Worm (Caenorhabditis elegans) whole organism, L4 larva: ENCODE results near the gene srm-4.

Source experiments
- F26F4.8 ChIP-seq: fragments of 200-800 bp; sonication (Bioruptor generic); conservative IDR thresholded peaks from 2 replicates; pipeline ENCODE4 v1.3.6; 2022; ENCODE audit warnings: missing genetic modification characterization, missing compliant biosample characterization
- F44E2.7 ChIP-seq: fragments of 200-800 bp; sonication (Bioruptor generic); IDR thresholded peaks from 2 replicates; pipeline ENCODE4 v2.1.2; 2022; ENCODE audit warnings: missing genetic modification characterization, missing compliant biosample characterization
- F49E8.2 ChIP-seq: sonication (generic microtip); optimal IDR thresholded peaks from 2 replicates; lab custom pipeline; 2016; ENCODE audit warnings: missing compliant biosample characterization, mild to moderate bottlenecking, missing genetic modification characterization, borderline replicate concordance
- T20F7.1 ChIP-seq: fragments of 200-800 bp; sonication (Bioruptor generic); optimal IDR thresholded peaks from 2 replicates; lab custom pipeline; 2018; ENCODE audit warnings: mild to moderate bottlenecking, missing genetic modification characterization, missing compliant biosample characterization
- Y105C5A.15 ChIP-seq: fragments of 200-800 bp; sonication (Bioruptor generic); IDR thresholded peaks from 2 replicates; pipeline ENCODE4 v1.3.6; 2022; ENCODE audit warnings: missing genetic modification characterization, missing compliant biosample characterization
- ZK337.2 ChIP-seq: fragments of 200-800 bp; sonication (Bioruptor generic); IDR thresholded peaks from 2 replicates; pipeline ENCODE4 v1.3.6; 2022; ENCODE audit warnings: missing genetic modification reagents, missing genetic modification characterization, missing compliant biosample characterization
- ZK546.5 ChIP-seq, 2 experiments: sonication (generic microtip); optimal IDR thresholded peaks; 2 replicates each; lab custom pipeline; 2017; ENCODE audit warnings: missing biosample characterization in 2 of 2, missing genetic modification characterization in 2 of 2
- aha-1 ChIP-seq: fragments of 150-350 bp; peaks from one replicate; lab custom pipeline; 2014; ENCODE audit warnings: missing biosample characterization, missing genetic modification characterization
- ama-1 ChIP-seq: fragments of 150-350 bp; optimal IDR thresholded peaks from 2 replicates; lab custom pipeline; 2014; ENCODE audit warnings: inconsistent platforms, mixed read lengths
- arid-1 ChIP-seq: fragments of 200-800 bp; sonication (Bioruptor generic); conservative IDR thresholded peaks from 2 replicates; pipeline ENCODE4 v1.3.6; 2022; ENCODE audit warnings: missing genetic modification reagents, missing genetic modification characterization, missing compliant biosample characterization
- ceh-20 ChIP-seq: fragments of 200-800 bp; sonication (Bioruptor generic); IDR thresholded peaks from 2 replicates; pipeline ENCODE4 v1.3.6; 2022; ENCODE audit warnings: missing genetic modification reagents, missing genetic modification characterization, missing compliant biosample characterization
- ceh-28 ChIP-seq: fragments of 150-350 bp; optimal IDR thresholded peaks from 2 replicates; lab custom pipeline; 2014; ENCODE audit warnings: missing biosample characterization, missing genetic modification reagents, missing genetic modification characterization
- ceh-32 ChIP-seq: sonication (generic microtip); optimal IDR thresholded peaks from 2 replicates; lab custom pipeline; 2016; ENCODE audit warnings: mild to moderate bottlenecking, missing genetic modification characterization, missing compliant biosample characterization; ENCODE audit not compliant: poor library complexity
- ces-1 ChIP-seq: fragments of 150-350 bp; sonication (generic microtip); optimal IDR thresholded peaks from 4 replicates; lab custom pipeline; 2014; ENCODE audit warnings: missing biosample characterization, missing genetic modification reagents, missing genetic modification characterization
- dmd-6 ChIP-seq: fragments of 200-800 bp; sonication (Bioruptor generic); IDR thresholded peaks from 2 replicates; pipeline ENCODE4 v1.3.6; 2022; ENCODE audit warnings: missing genetic modification reagents, missing genetic modification characterization, missing compliant biosample characterization
- dmd-9 ChIP-seq: fragments of 200-800 bp; sonication (Bioruptor generic); IDR thresholded peaks from 2 replicates; pipeline ENCODE4 v1.3.6; 2022; ENCODE audit warnings: missing genetic modification reagents, missing genetic modification characterization, missing compliant biosample characterization
- duxl-1 ChIP-seq: sonication (generic microtip); optimal IDR thresholded peaks from 2 replicates; lab custom pipeline; 2016; ENCODE audit warnings: mild to moderate bottlenecking, missing genetic modification characterization, moderate library complexity, missing compliant biosample characterization; ENCODE audit not compliant: poor library complexity
- dve-1 ChIP-seq: sonication (generic microtip); optimal IDR thresholded peaks from 2 replicates; lab custom pipeline; 2017; ENCODE audit warnings: antibody characterized with exemption, mild to moderate bottlenecking, missing genetic modification characterization, missing compliant biosample characterization; ENCODE audit not compliant: insufficient read depth
- hif-1 ChIP-seq, 2 experiments: sonication (generic microtip); optimal IDR thresholded peaks; 2 replicates each; lab custom pipeline; 2016 to 2017; ENCODE audit warnings: missing compliant biosample characterization in 2 of 2, missing genetic modification characterization in 2 of 2, missing genetic modification reagents in 2 of 2, missing genotype in 2 of 2, mild to moderate bottlenecking in 1 of 2
- lin-38 ChIP-seq: fragments of 200-800 bp; sonication (Bioruptor generic); IDR thresholded peaks from 2 replicates; pipeline ENCODE4 v1.3.6; 2022; ENCODE audit warnings: missing genetic modification reagents, missing genetic modification characterization, missing compliant biosample characterization
- lin-39 ChIP-seq: fragments of 150-350 bp; optimal IDR thresholded peaks from 2 replicates; lab custom pipeline; 2014; ENCODE audit warnings: missing biosample characterization, missing genetic modification reagents, missing genetic modification characterization
- lsy-2 ChIP-seq, 2 experiments: fragments of 150-350 bp in 1 of 2; sonication (generic microtip) in 1 of 2; optimal IDR thresholded peaks; 2 replicates each; lab custom pipeline; 2014 to 2017; ENCODE audit warnings: missing biosample characterization in 2 of 2, missing genetic modification characterization in 2 of 2
- madf-5 ChIP-seq, 2 experiments: fragments of 200-800 bp; sonication (Bioruptor generic); IDR thresholded peaks; 2 replicates each; pipeline ENCODE4 v1.3.6; 2022; ENCODE audit warnings: missing compliant biosample characterization in 2 of 2, missing genetic modification characterization in 2 of 2
- madf-9 ChIP-seq: fragments of 200-800 bp; sonication (Bioruptor generic); conservative IDR thresholded peaks from 2 replicates; pipeline ENCODE4 v1.3.6; 2022; ENCODE audit warnings: missing genetic modification reagents, missing genetic modification characterization, missing compliant biosample characterization
- mep-1 ChIP-seq: fragments of 150-350 bp; sonication (generic microtip); optimal IDR thresholded peaks from 3 replicates; lab custom pipeline; 2014; ENCODE audit warnings: missing biosample characterization, missing genetic modification characterization
- mxl-3 ChIP-seq: fragments of 200-800 bp; sonication (Bioruptor generic); optimal IDR thresholded peaks from 2 replicates; lab custom pipeline; 2018; ENCODE audit warnings: mild to moderate bottlenecking, missing genetic modification characterization, missing compliant biosample characterization
- nhr-76 ChIP-seq: fragments of 150-350 bp; optimal IDR thresholded peaks from 2 replicates; lab custom pipeline; 2014; ENCODE audit warnings: missing biosample characterization, missing genetic modification characterization
- php-3 ChIP-seq: fragments of 200-800 bp; sonication (Bioruptor generic); IDR thresholded peaks from 2 replicates; pipeline ENCODE4 v1.3.6; 2022; ENCODE audit warnings: missing genetic modification reagents, missing genetic modification characterization, missing compliant biosample characterization
- rbr-2 ChIP-seq: sonication (generic microtip); optimal IDR thresholded peaks from 2 replicates; lab custom pipeline; 2016; ENCODE audit warnings: missing genotype, missing genetic modification characterization, missing compliant biosample characterization
- set-16 ChIP-seq: fragments of 200-800 bp; sonication (Bioruptor generic); IDR thresholded peaks from 2 replicates; pipeline ENCODE4 v1.3.6; 2022; ENCODE audit warnings: missing genetic modification reagents, missing genetic modification characterization, missing compliant biosample characterization
- spr-1 ChIP-seq: sonication (generic microtip); optimal IDR thresholded peaks from 2 replicates; lab custom pipeline; 2016; ENCODE audit warnings: mild to moderate bottlenecking, missing genetic modification characterization, missing compliant biosample characterization
- tra-1 ChIP-seq: fragments of 200-800 bp; sonication (Bioruptor generic); IDR thresholded peaks from 2 replicates; pipeline ENCODE4 v1.3.6; 2022; ENCODE audit warnings: missing genetic modification reagents, missing genetic modification characterization, missing compliant biosample characterization
- unc-130 ChIP-seq: sonication (generic microtip); optimal IDR thresholded peaks from 2 replicates; lab custom pipeline; 2016; ENCODE audit warnings: missing genetic modification reagents, missing genetic modification characterization, missing compliant biosample characterization
- unc-62 ChIP-seq, 3 experiments: fragments of 150-350 bp in 1 of 3; sonication (generic microtip); optimal IDR thresholded peaks in 2 of 3; peaks in 1 of 3; 1 replicate in 1 of 3; 2 replicates in 2 of 3; lab custom pipeline; 2014 to 2017; ENCODE audit warnings: missing biosample characterization in 3 of 3, missing genetic modification characterization in 3 of 3, missing genetic modification reagents in 3 of 3, missing genotype in 1 of 3
- vab-7 ChIP-seq: fragments of 200-800 bp; sonication (Bioruptor generic); IDR thresholded peaks from 2 replicates; pipeline ENCODE4 v1.3.6; 2022; ENCODE audit warnings: missing genetic modification reagents, missing genetic modification characterization, missing compliant biosample characterization
- zfp-2 ChIP-seq: sonication (generic microtip); optimal IDR thresholded peaks from 2 replicates; lab custom pipeline; 2016; ENCODE audit warnings: mild to moderate bottlenecking, missing genetic modification characterization, missing compliant biosample characterization
- zfp-3 ChIP-seq: fragments of 200-800 bp; sonication (Bioruptor generic); conservative IDR thresholded peaks from 2 replicates; pipeline ENCODE4 v1.3.6; 2022; ENCODE audit warnings: missing genetic modification reagents, missing genetic modification characterization, missing compliant biosample characterization
- zip-2 ChIP-seq: fragments of 150-350 bp; optimal IDR thresholded peaks from 2 replicates; lab custom pipeline; 2014; ENCODE audit warnings: missing biosample characterization, missing genetic modification characterization
- ztf-7 ChIP-seq: fragments of 150-350 bp; optimal IDR thresholded peaks from 2 replicates; lab custom pipeline; 2014; ENCODE audit warnings: missing biosample characterization, missing genetic modification characterization

The srm-4 gene

DNA sequence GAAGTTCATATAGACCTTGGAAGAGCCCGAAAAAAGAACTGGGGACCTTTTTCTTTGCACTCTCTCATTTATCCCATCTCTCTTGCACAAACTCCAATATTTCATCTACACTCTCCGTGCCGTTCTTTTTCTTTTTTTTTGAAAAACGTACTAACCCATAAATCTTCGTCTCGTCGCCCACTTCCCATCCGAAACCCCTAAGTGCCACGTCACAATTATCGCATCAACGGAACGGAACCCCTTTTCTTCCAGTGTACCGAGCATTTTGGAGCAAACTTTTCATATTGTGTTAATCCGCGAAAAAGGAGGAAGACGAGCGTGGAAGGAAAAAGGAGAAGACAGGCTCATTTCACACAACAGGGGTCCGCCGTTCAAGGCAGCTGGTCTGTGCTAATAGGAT lies 36.2 kb downstream of the srm-4 start:
- TF ChIP-seq vab-7 (0 out of 2 replicates have a peak, but pooled peaks have one; percentile 25), ceh-20 (GFP tag; lab: Robert Waterston, UW) (peak; percentile 78), ces-1 (no peak), ama-1 (lab: Kevin White, UChicago) (no peak), unc-62 (GFP tag; optimal IDR thresholded peaks at IDR 0.05 in 1 of 2; lab: Kevin White, UChicago) (peak in 1 of 2 experiments; percentile 98), unc-62 (tag; optimal IDR thresholded peaks at IDR 0.05; lab: Kevin White, UChicago) (no peak), madf-5 (GFP tag; IDR thresholded peaks at IDR 0.05; lab: Robert Waterston, UW) (no peak), lsy-2 (tag; optimal IDR thresholded peaks at IDR 0.05; lab: Kevin White, UChicago) (peak in 1 of 2 experiments; percentile 32), ceh-32 (no peak), dmd-9 (GFP tag; lab: Robert Waterston, UW) (no peak), rbr-2 (tag; lab: Kevin White, UChicago) (peak; percentile 22), tra-1 (GFP tag; lab: Robert Waterston, UW) (peak; percentile 43; the same call in 1 of the 2 replicates), ztf-7 (tag; lab: Kevin White, UChicago) (no peak)
- TF ChIP-seq, all 104 proteins: peak for 6

ce11 chrV:14372774-14373173 lies 39.6 kb downstream of the srm-4 start, which contains the start of gene unc-39:
Gene unc-39 (plus strand): TSS chrV:14373074.
- TF ChIP-seq vab-7, result no peak
- no peak for TF ChIP-seq unc-130 (GFP tag; lab: Kevin White, UChicago)
- TF ChIP-seq php-3, result no peak
- no peak for TF ChIP-seq ceh-28
- TF ChIP-seq arid-1 (GFP tag; lab: Robert Waterston, UW), result no peak
- TF ChIP-seq dve-1 (tag; lab: Kevin White, UChicago), result no peak
- no peak for TF ChIP-seq duxl-1 (tag; lab: Kevin White, UChicago)
- TF ChIP-seq F26F4.8 (GFP tag; lab: Robert Waterston, UW), result no peak
- no peak for TF ChIP-seq spr-1 (tag; lab: Kevin White, UChicago)
- TF ChIP-seq hif-1 (tag; optimal IDR thresholded peaks at IDR 0.05; lab: Kevin White, UChicago), result no peak
- no peak for TF ChIP-seq lin-39 (tag; lab: Kevin White, UChicago)
- no peak for TF ChIP-seq set-16 (GFP tag; lab: Robert Waterston, UW)
- TF ChIP-seq zfp-2 (tag; lab: Kevin White, UChicago), result no peak
- no peak for TF ChIP-seq mep-1
- no peak for TF ChIP-seq dmd-6 (GFP tag; lab: Robert Waterston, UW)
- TF ChIP-seq F49E8.2 (tag; lab: Kevin White, UChicago), result no peak
- TF ChIP-seq madf-9 (GFP tag; lab: Robert Waterston, UW), result no peak
- TF ChIP-seq rbr-2 (tag; lab: Kevin White, UChicago), result no peak
- TF ChIP-seq ceh-20 (GFP tag; lab: Robert Waterston, UW), result no peak
- TF ChIP-seq ZK546.5 (tag; optimal IDR thresholded peaks at IDR 0.05; lab: Kevin White, UChicago), result no peak

DNA sequence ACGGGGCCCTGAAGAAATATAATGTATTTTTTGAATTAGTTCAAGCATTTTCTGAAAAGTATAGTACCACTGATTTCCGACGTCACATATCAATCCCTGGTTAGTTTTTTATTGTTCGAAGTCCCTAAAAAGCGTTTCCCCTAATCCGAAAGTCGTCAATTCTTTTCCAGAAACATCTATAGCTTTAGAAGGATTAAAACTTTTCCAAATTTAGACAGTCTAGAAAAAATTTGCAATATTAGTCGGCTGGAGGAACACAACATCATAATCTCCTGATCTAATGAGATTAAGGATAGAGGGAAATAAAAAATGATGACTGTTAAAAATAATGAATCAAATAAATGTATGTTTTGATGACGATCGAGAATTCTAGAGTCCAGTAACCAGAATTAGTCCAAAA lies 44.8 kb downstream of the srm-4 start:
- TF ChIP-seq T20F7.1 (GFP tag; lab: Kevin White, UChicago) (no peak), unc-62 (GFP tag; optimal IDR thresholded peaks at IDR 0.05 in 1 of 2; lab: Kevin White, UChicago) (peak in 1 of 2 experiments; percentile 77), unc-62 (tag; optimal IDR thresholded peaks at IDR 0.05; lab: Kevin White, UChicago) (no peak)

DNA sequence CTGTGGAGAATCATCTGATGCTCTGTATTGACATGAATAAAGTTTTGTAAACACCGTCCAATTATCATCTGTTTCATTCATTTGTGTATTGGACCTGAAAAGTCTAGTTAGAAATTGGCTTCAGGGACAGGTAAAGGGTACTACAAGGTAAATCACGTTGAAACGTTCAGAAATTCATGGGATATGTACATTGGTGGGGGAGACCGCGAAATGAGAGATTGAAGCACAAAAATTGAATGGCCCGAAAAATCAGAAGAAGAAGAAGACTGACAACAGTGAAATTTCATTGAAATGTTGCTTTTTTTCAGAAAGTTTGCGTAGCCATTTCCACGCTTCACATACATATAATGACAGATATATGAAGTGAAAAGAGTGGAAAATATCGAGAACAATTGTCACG lies 45.8 kb downstream of the srm-4 start, which contains the start of gene npr-43:
Gene npr-43 (minus strand): TSS at position 101 of the 400 bp plus-strand sequence.
- TF ChIP-seq Y105C5A.15 (GFP tag; lab: Robert Waterston, UW), result no peak
- TF ChIP-seq aha-1 (tag; lab: Kevin White, UChicago), result peak; percentile 68
- TF ChIP-seq, all 104 proteins: peak for 1

- TF ChIP-seq aha-1 (tag; lab: Kevin White, UChicago) (peak; percentile 37), nhr-76 (tag; lab: Kevin White, UChicago) (no peak), F44E2.7 (GFP tag; lab: Robert Waterston, UW) (no peak), lin-39 (tag; lab: Kevin White, UChicago) (no peak), mxl-3 (GFP tag; lab: Kevin White, UChicago) (no peak), spr-1 (tag; lab: Kevin White, UChicago) (no peak), zip-2 (tag; lab: Kevin White, UChicago) (no peak), set-16 (GFP tag; lab: Robert Waterston, UW) (no peak), ama-1 (lab: Kevin White, UChicago) (no peak), lin-38 (GFP tag; lab: Robert Waterston, UW) (no peak), unc-62 (GFP tag; optimal IDR thresholded peaks at IDR 0.05 in 1 of 2; lab: Kevin White, UChicago) (peak in 1 of 2 experiments; percentile 96), unc-62 (tag; optimal IDR thresholded peaks at IDR 0.05; lab: Kevin White, UChicago) (no peak), ZK337.2 (no peak), madf-9 (GFP tag; lab: Robert Waterston, UW) (no peak), zfp-3 (GFP tag; lab: Robert Waterston, UW) (no peak)
- TF ChIP-seq, all 104 proteins: peak for 2
These were observed 47.0 kb downstream of the srm-4 start for ce11 chrV:14380242-14380641.
